Worm (Caenorhabditis elegans): ENCODE measurements around the gene T05C3.2.

ce11 chrV:5535774-5536173 is 42.2 kb downstream of the T05C3.2 start, which contains the start of gene C24G6.8:
- TF ChIP-seq nhr-237 (tag; optimal IDR thresholded peaks at IDR 0.05) (no peak), skn-1 (tag; optimal IDR thresholded peaks at IDR 0.05) (no peak), C04F5.9 (tag; optimal IDR thresholded peaks at IDR 0.05) (no peak), lin-15B (tag; optimal IDR thresholded peaks at IDR 0.05) (no peak), nhr-20 (tag; optimal IDR thresholded peaks at IDR 0.05) (no peak), ama-1 (optimal IDR thresholded peaks at IDR 0.05) (no peak), unc-62 (GFP tag; optimal IDR thresholded peaks at IDR 0.05) (no peak), snpc-4 (tag; optimal IDR thresholded peaks at IDR 0.05) (no peak), blmp-1 (tag; optimal IDR thresholded peaks at IDR 0.05) (no peak), aly-2 (tag; optimal IDR thresholded peaks at IDR 0.05) (no peak), jun-1 (tag; optimal IDR thresholded peaks at IDR 0.05) (no peak), zag-1 (tag; optimal IDR thresholded peaks at IDR 0.05) (no peak)

All from whole organism, L1 larva.